Worm (Caenorhabditis elegans) whole organism, L3 larva: ENCODE measurements around the gene chpf-1.

ENCODE experiments used
- ceh-82 ChIP-seq: fragments of 150-350 bp; optimal IDR thresholded peaks from 2 replicates; lab custom pipeline; 2014; ENCODE audit warnings: missing biosample characterization, missing genetic modification characterization
- fos-1 ChIP-seq: fragments of 150-350 bp; optimal IDR thresholded peaks from 2 replicates; lab custom pipeline; 2014; ENCODE audit warnings: missing biosample characterization, missing genetic modification characterization
- lin-15B ChIP-seq: fragments of 150-350 bp; optimal IDR thresholded peaks from 2 replicates; lab custom pipeline; 2014; ENCODE audit warnings: missing biosample characterization, missing genetic modification characterization
- lin-39 ChIP-seq: fragments of 150-350 bp; optimal IDR thresholded peaks from 2 replicates; lab custom pipeline; 2018; ENCODE audit warnings: missing biosample characterization, missing genetic modification reagents, missing genetic modification characterization
- mdl-1 ChIP-seq: fragments of 150-350 bp; optimal IDR thresholded peaks from 2 replicates; lab custom pipeline; 2014; ENCODE audit warnings: missing biosample characterization, missing genetic modification characterization
- nhr-12 ChIP-seq: fragments of 150-350 bp; optimal IDR thresholded peaks from 2 replicates; lab custom pipeline; 2014; ENCODE audit warnings: missing biosample characterization, missing genetic modification characterization
- nhr-28 ChIP-seq: fragments of 150-350 bp; optimal IDR thresholded peaks from 2 replicates; lab custom pipeline; 2014; ENCODE audit warnings: missing biosample characterization, missing genetic modification characterization
- nhr-77 ChIP-seq: fragments of 150-350 bp; optimal IDR thresholded peaks from 2 replicates; lab custom pipeline; 2014; ENCODE audit warnings: missing biosample characterization, missing genetic modification characterization
- skn-1 ChIP-seq: fragments of 150-350 bp; optimal IDR thresholded peaks from 2 replicates; lab custom pipeline; 2014; ENCODE audit warnings: missing biosample characterization, missing genetic modification characterization
- unc-39 ChIP-seq: sonication (generic microtip); optimal IDR thresholded peaks from 4 replicates; lab custom pipeline; 2017; ENCODE audit warnings: missing biosample characterization, missing genetic modification characterization
- unc-62 ChIP-seq: fragments of 150-350 bp; sonication (generic microtip); optimal IDR thresholded peaks from 4 replicates; lab custom pipeline; 2014; ENCODE audit warnings: missing biosample characterization, missing genetic modification reagents, missing genetic modification characterization
- ztf-11 ChIP-seq: fragments of 150-350 bp; optimal IDR thresholded peaks from 2 replicates; lab custom pipeline; 2014; ENCODE audit warnings: missing biosample characterization, missing genetic modification characterization

- TF ChIP-seq unc-39 (tag; lab: Kevin White, UChicago) (no peak), nhr-28 (tag; lab: Kevin White, UChicago) (no peak), mdl-1 (tag; lab: Kevin White, UChicago) (no peak), skn-1 (tag; lab: Kevin White, UChicago) (no peak), ceh-82 (no peak), nhr-77 (no peak), lin-39 (tag; lab: Kevin White, UChicago) (no peak), fos-1 (tag; lab: Kevin White, UChicago) (no peak), ztf-11 (tag; lab: Kevin White, UChicago) (no peak), lin-15B (tag; lab: Kevin White, UChicago) (no peak), nhr-12 (tag; lab: Kevin White, UChicago) (no peak), unc-62 (no peak)
These were observed 22.3 kb upstream of the chpf-1 start, which contains the start of gene daf-36 for ce11 chrV:10225610-10226009.
